Worm (Caenorhabditis elegans): Measurements from ENCODE around the gene abf-3.

DNA sequence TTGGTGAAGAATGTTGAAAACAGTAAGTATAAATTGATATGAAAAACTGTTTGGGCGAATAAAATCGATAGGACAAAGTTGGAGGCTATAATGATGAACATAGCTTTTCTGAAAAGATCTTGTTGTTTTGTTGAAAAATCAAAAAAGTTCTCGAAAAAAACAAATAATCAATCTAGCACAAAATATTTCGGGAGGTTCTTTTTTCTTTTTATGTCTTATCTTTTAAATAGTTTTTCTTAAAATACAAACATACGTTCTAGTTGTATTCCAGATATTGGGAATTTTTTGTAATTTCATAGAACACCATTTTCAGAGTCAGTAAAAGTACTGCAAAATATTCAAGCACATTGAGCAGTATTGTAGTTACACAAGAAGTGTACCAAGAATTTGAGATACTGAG, 12.3 kb upstream of the abf-3 start, which contains the start of gene srbc-55:
- TF ChIP-seq unc-62 (GFP tag; optimal IDR thresholded peaks at IDR 0.05) (no peak), R02D3.7 (tag; optimal IDR thresholded peaks at IDR 0.05) (no peak)
